Worm (Caenorhabditis elegans) whole organism, L2 larva: ENCODE measurements around the gene F53B1.9.

Experiments
- nhr-11 ChIP-seq: fragments of 150-350 bp; optimal IDR thresholded peaks from 2 replicates; lab custom pipeline; 2014; ENCODE audit warnings: missing biosample characterization, missing genetic modification characterization
- nhr-12 ChIP-seq: fragments of 150-350 bp; optimal IDR thresholded peaks from 2 replicates; lab custom pipeline; 2014; ENCODE audit warnings: missing biosample characterization, missing genetic modification characterization

- TF ChIP-seq nhr-11 (tag; lab: Kevin White, UChicago) (no peak), nhr-12 (tag; lab: Kevin White, UChicago) (no peak)
Measured at ce11 chrX:2085494-2085893, 46.1 kb downstream of the F53B1.9 start.
